Worm (Caenorhabditis elegans) whole organism, L4 larva: Measurements from ENCODE around the gene Y39F10A.1.

Experiments
- R02D3.7 ChIP-seq: fragments of 150-350 bp; sonication (generic microtip); optimal IDR thresholded peaks from 3 replicates; lab custom pipeline; 2014; ENCODE audit warnings: missing biosample characterization, missing genetic modification characterization
- Y48G9A.11 ChIP-seq: fragments of 200-800 bp; sonication (Bioruptor generic); IDR thresholded peaks from 2 replicates; pipeline ENCODE4 v1.3.6; 2022; ENCODE audit warnings: missing genetic modification reagents, missing genetic modification characterization, missing compliant biosample characterization
- ZK337.2 ChIP-seq: fragments of 200-800 bp; sonication (Bioruptor generic); IDR thresholded peaks from 2 replicates; pipeline ENCODE4 v1.3.6; 2022; ENCODE audit warnings: missing genetic modification reagents, missing genetic modification characterization, missing compliant biosample characterization
- ZK546.5 ChIP-seq, 2 experiments: sonication (generic microtip); optimal IDR thresholded peaks; 2 replicates each; lab custom pipeline; 2017; ENCODE audit warnings: missing biosample characterization in 2 of 2, missing genetic modification characterization in 2 of 2
- aha-1 ChIP-seq: fragments of 150-350 bp; peaks from one replicate; lab custom pipeline; 2014; ENCODE audit warnings: missing biosample characterization, missing genetic modification characterization
- aly-2 ChIP-seq: sonication (generic microtip); optimal IDR thresholded peaks from 2 replicates; lab custom pipeline; 2018; ENCODE audit warnings: missing biosample characterization, missing genetic modification characterization
- ama-1 ChIP-seq: fragments of 150-350 bp; optimal IDR thresholded peaks from 2 replicates; lab custom pipeline; 2014; ENCODE audit warnings: inconsistent platforms, mixed read lengths
- arid-1 ChIP-seq: fragments of 200-800 bp; sonication (Bioruptor generic); conservative IDR thresholded peaks from 2 replicates; pipeline ENCODE4 v1.3.6; 2022; ENCODE audit warnings: missing genetic modification reagents, missing genetic modification characterization, missing compliant biosample characterization
- attf-4 ChIP-seq: sonication (generic microtip); optimal IDR thresholded peaks from 3 replicates; lab custom pipeline; 2017; ENCODE audit warnings: missing biosample characterization, missing genetic modification characterization
- ceh-28 ChIP-seq: fragments of 150-350 bp; optimal IDR thresholded peaks from 2 replicates; lab custom pipeline; 2014; ENCODE audit warnings: missing biosample characterization, missing genetic modification reagents, missing genetic modification characterization
- ceh-32 ChIP-seq: sonication (generic microtip); optimal IDR thresholded peaks from 2 replicates; lab custom pipeline; 2016; ENCODE audit warnings: mild to moderate bottlenecking, missing genetic modification characterization, missing compliant biosample characterization; ENCODE audit not compliant: poor library complexity
- ctbp-1 ChIP-seq: fragments of 200-800 bp; sonication (Bioruptor generic); IDR thresholded peaks from 2 replicates; pipeline ENCODE4 v1.3.6; 2022; ENCODE audit warnings: missing genetic modification reagents, missing genetic modification characterization, missing compliant biosample characterization
- daf-12 ChIP-seq: fragments of 150-350 bp; optimal IDR thresholded peaks from 2 replicates; lab custom pipeline; 2014; ENCODE audit warnings: missing biosample characterization, missing genetic modification reagents, missing genetic modification characterization
- dmd-6 ChIP-seq: fragments of 200-800 bp; sonication (Bioruptor generic); IDR thresholded peaks from 2 replicates; pipeline ENCODE4 v1.3.6; 2022; ENCODE audit warnings: missing genetic modification reagents, missing genetic modification characterization, missing compliant biosample characterization
- dmd-8 ChIP-seq: fragments of 200-800 bp; sonication (Bioruptor generic); IDR thresholded peaks from 2 replicates; pipeline ENCODE4 v1.3.6; 2022; ENCODE audit warnings: missing genetic modification characterization, missing compliant biosample characterization
- egl-27 ChIP-seq: sonication (generic microtip); optimal IDR thresholded peaks from 3 replicates; lab custom pipeline; 2017; ENCODE audit warnings: missing biosample characterization, missing genetic modification reagents, missing genetic modification characterization
- fos-1 ChIP-seq: fragments of 150-350 bp; optimal IDR thresholded peaks from 2 replicates; lab custom pipeline; 2014; ENCODE audit warnings: missing biosample characterization, missing genetic modification characterization
- jun-1 ChIP-seq: fragments of 150-350 bp; optimal IDR thresholded peaks from 2 replicates; lab custom pipeline; 2014; ENCODE audit warnings: missing biosample characterization, missing genetic modification reagents, missing genetic modification characterization
- lim-7 ChIP-seq: fragments of 200-800 bp; sonication (Bioruptor generic); IDR thresholded peaks from 2 replicates; pipeline ENCODE4 v1.3.6; 2022; ENCODE audit warnings: missing genetic modification characterization, missing compliant biosample characterization
- lin-15B ChIP-seq: fragments of 150-350 bp; sonication (generic microtip); optimal IDR thresholded peaks from 3 replicates; lab custom pipeline; 2014; ENCODE audit warnings: missing biosample characterization, missing genetic modification characterization
- lin-29 ChIP-seq: fragments of 200-800 bp; sonication (Bioruptor generic); IDR thresholded peaks from 2 replicates; pipeline ENCODE4 v1.3.6; 2022; ENCODE audit warnings: missing genetic modification reagents, missing genetic modification characterization, missing compliant biosample characterization
- lin-38 ChIP-seq: fragments of 200-800 bp; sonication (Bioruptor generic); IDR thresholded peaks from 2 replicates; pipeline ENCODE4 v1.3.6; 2022; ENCODE audit warnings: missing genetic modification reagents, missing genetic modification characterization, missing compliant biosample characterization
- lir-3 ChIP-seq: sonication (generic microtip); optimal IDR thresholded peaks from 2 replicates; lab custom pipeline; 2016; ENCODE audit warnings: mild to moderate bottlenecking, missing genetic modification characterization, missing compliant biosample characterization
- madf-9 ChIP-seq: fragments of 200-800 bp; sonication (Bioruptor generic); conservative IDR thresholded peaks from 2 replicates; pipeline ENCODE4 v1.3.6; 2022; ENCODE audit warnings: missing genetic modification reagents, missing genetic modification characterization, missing compliant biosample characterization
- mxl-3 ChIP-seq: fragments of 200-800 bp; sonication (Bioruptor generic); optimal IDR thresholded peaks from 2 replicates; lab custom pipeline; 2018; ENCODE audit warnings: mild to moderate bottlenecking, missing genetic modification characterization, missing compliant biosample characterization
- nhr-10 ChIP-seq: fragments of 150-350 bp; optimal IDR thresholded peaks from 2 replicates; lab custom pipeline; 2014; ENCODE audit warnings: missing biosample characterization, missing genetic modification characterization
- nhr-111 ChIP-seq: fragments of 200-800 bp; sonication (Bioruptor generic); optimal IDR thresholded peaks from 2 replicates; lab custom pipeline; 2018; ENCODE audit warnings: mild to moderate bottlenecking, missing genetic modification characterization, missing compliant biosample characterization
- nhr-28 ChIP-seq: fragments of 150-350 bp; optimal IDR thresholded peaks from 2 replicates; lab custom pipeline; 2014; ENCODE audit warnings: missing biosample characterization, missing genetic modification characterization
- nhr-77 ChIP-seq: fragments of 150-350 bp; optimal IDR thresholded peaks from 2 replicates; lab custom pipeline; 2014; ENCODE audit warnings: missing biosample characterization, missing genetic modification characterization
- pha-4 ChIP-seq, 2 experiments: fragments of 150-350 bp in 1 of 2; fragments of 200-800 bp in 1 of 2; sonication (Bioruptor generic) in 1 of 2; IDR thresholded peaks in 1 of 2; optimal IDR thresholded peaks in 1 of 2; 2 replicates each; pipeline versions ENCODE4 v1.3.6 to Lab custom; 2014 to 2022; ENCODE audit warnings: missing genetic modification characterization in 2 of 2, missing genetic modification reagents in 2 of 2, missing biosample characterization in 1 of 2, missing compliant biosample characterization in 1 of 2
- pqm-1 ChIP-seq: sonication (generic microtip); optimal IDR thresholded peaks from 2 replicates; lab custom pipeline; 2017; ENCODE audit warnings: missing biosample characterization, missing genetic modification characterization
- sdz-12 ChIP-seq: fragments of 200-800 bp; sonication (Bioruptor generic); optimal IDR thresholded peaks from 2 replicates; lab custom pipeline; 2018; ENCODE audit warnings: mild to moderate bottlenecking, missing genetic modification characterization, missing compliant biosample characterization
- skn-1 ChIP-seq: fragments of 150-350 bp; optimal IDR thresholded peaks from 2 replicates; lab custom pipeline; 2014; ENCODE audit warnings: missing biosample characterization, missing genetic modification characterization
- snpc-4 ChIP-seq: fragments of 150-350 bp; optimal IDR thresholded peaks from 2 replicates; lab custom pipeline; 2014; ENCODE audit warnings: missing biosample characterization, missing genetic modification characterization
- spr-1 ChIP-seq: sonication (generic microtip); optimal IDR thresholded peaks from 2 replicates; lab custom pipeline; 2016; ENCODE audit warnings: mild to moderate bottlenecking, missing genetic modification characterization, missing compliant biosample characterization

Gene Y39F10A.1

DNA sequence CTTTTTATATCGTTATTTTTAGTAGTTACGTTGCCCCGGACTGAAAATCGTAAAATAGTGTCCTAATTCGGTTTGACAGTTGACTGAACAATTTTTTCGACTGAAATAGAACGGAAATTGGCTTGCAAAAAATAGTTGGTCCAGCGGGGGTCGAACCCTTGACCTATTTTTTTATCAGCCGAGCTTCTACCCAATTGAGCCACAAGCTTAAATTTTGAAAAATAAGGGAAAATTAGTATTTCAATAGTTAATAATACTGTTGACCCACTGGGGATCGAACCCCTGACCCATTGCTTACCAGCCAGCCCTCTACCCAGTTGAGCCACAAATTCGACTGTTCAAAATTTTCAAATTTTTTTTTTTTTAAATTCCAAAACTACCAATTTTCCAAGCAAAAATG is 23.3 kb upstream of the Y39F10A.1 start:
- TF ChIP-seq jun-1, result no peak
- no peak for TF ChIP-seq pqm-1 (tag; lab: Kevin White, UChicago)
- no peak for TF ChIP-seq lin-29
- TF ChIP-seq aly-2 (tag; lab: Kevin White, UChicago), result no peak
- TF ChIP-seq madf-9 (GFP tag; lab: Robert Waterston, UW), result no peak
- 0 out of 2 replicates have a peak, but pooled peaks have one; percentile 16 for TF ChIP-seq lim-7 (GFP tag; lab: Robert Waterston, UW)
- no peak for TF ChIP-seq Y48G9A.11
- no peak for TF ChIP-seq ZK546.5 (tag; optimal IDR thresholded peaks at IDR 0.05; lab: Kevin White, UChicago)
- TF ChIP-seq daf-12 (tag; lab: Kevin White, UChicago), result no peak
- 0 out of 2 replicates have a peak, but pooled peaks have one; percentile 18 for TF ChIP-seq lin-38
- no peak for TF ChIP-seq ceh-32
- no peak for TF ChIP-seq snpc-4 (tag; lab: Kevin White, UChicago)
- TF ChIP-seq nhr-111 (GFP tag; lab: Kevin White, UChicago), result no peak

DNA sequence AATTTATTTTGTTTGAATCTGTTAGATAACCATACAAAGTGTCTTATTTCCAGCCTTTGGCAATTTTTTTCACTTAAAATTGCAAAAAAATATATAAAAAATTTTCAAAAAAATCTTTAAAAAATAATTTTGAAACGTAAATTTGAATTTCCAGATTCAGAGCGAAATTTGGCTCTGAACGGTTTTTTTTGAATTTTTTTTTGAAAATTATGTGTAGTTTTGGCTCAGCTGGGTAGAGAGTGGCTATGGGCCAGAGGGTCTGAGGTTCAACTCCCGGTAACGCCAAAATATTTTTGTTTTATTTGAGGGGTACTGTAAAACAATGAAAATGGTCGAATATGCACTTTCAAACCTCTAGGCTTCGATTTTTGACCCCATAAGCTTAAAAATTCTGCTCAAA is 21.7 kb upstream of the Y39F10A.1 start:
- TF ChIP-seq nhr-10 (tag; lab: Kevin White, UChicago) (no peak), egl-27 (tag; lab: Kevin White, UChicago) (no peak), lin-15B (tag; lab: Kevin White, UChicago) (no peak), spr-1 (tag; lab: Kevin White, UChicago) (no peak), ctbp-1 (GFP tag; lab: Robert Waterston, UW) (no peak), mxl-3 (GFP tag; lab: Kevin White, UChicago) (no peak), nhr-28 (tag; lab: Kevin White, UChicago) (no peak)
- TF ChIP-seq, all 104 proteins: peak for 0

DNA sequence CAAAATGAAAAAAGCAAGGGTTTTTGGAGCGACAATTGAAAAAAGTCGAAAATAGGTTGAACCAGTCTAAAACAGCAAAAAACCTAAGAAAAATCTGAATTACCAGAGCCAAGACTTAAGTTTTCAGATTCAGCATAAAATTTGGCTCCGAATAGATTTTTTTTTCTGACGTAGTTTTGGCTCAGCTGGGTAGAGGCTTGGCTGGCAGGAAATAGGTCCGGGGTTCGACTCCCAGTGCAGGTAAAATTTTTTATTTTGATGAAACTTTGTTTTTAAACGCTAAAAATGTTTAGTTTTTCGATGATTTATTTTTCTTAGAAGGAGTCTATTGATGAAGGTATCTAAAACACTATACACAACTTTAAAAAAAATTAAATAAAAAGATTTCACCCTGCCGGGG is 20.2 kb upstream of the Y39F10A.1 start:
- TF ChIP-seq dmd-6 (no peak), lin-38 (0 out of 2 replicates have a peak, but pooled peaks have one; percentile 14), attf-4 (no peak), jun-1 (no peak), sdz-12 (no peak), lin-29 (no peak), R02D3.7 (no peak), pha-4 (GFP tag; IDR thresholded peaks at IDR 0.05; lab: Robert Waterston, UW) (0 out of 2 replicates have a peak, but pooled peaks have one; percentile 15), pha-4 (tag; optimal IDR thresholded peaks at IDR 0.05; lab: Kevin White, UChicago) (no peak), arid-1 (no peak)
- TF ChIP-seq, all 104 proteins: peak for 2

DNA sequence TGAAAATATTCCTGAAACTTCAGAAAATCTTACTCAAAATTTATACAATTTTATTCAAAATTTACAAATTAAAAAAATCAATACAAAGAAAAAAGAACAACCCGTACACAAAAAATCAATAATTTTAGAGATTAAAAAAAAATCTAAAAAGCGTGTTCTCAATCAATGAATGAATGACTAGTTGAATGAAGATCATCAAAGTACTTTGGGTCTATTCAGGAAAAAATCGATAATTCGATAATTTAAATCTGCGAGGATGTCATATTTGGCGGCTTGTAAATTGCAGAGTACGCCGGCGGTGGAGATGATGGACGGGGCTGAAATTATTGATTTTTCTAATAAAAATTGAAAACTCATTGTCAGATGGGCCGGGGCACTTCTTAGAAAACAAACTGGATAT is 19.0 kb upstream of the Y39F10A.1 start:
- TF ChIP-seq ZK337.2 (GFP tag; lab: Robert Waterston, UW) (no peak), ZK546.5 (tag; optimal IDR thresholded peaks at IDR 0.05; lab: Kevin White, UChicago) (no peak), lir-3 (no peak), fos-1 (tag; lab: Kevin White, UChicago) (no peak), dmd-8 (GFP tag; lab: Robert Waterston, UW) (no peak), ceh-28 (tag; lab: Kevin White, UChicago) (peak; percentile 88), nhr-28 (tag; lab: Kevin White, UChicago) (no peak)

DNA sequence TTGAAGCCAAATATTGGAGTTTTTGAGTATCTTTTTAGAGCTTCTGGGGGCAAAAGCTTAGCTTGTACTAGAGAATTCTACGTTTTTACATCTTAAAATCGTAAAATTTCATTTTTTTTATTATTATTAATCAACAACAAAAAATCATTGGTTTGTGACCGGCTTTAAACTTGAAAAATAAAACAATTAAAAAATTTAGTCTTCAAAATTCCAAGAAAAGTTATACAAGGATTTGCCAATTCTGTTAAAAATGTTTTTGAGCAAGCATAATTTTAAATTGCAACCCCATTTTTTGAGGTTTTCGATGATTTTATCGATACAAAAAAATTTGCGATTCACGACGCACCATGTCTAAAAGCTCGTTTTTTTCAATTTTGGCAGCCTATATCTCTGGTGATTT is 17.9 kb upstream of the Y39F10A.1 start:
- TF ChIP-seq skn-1 (tag; lab: Kevin White, UChicago) (no peak), aha-1 (peak; percentile 92), ama-1 (lab: Kevin White, UChicago) (no peak), nhr-77 (tag; lab: Kevin White, UChicago) (no peak), ctbp-1 (GFP tag; lab: Robert Waterston, UW) (no peak), nhr-10 (tag; lab: Kevin White, UChicago) (no peak)
